Fruit fly (Drosophila melanogaster): ENCODE data around the gene Pgls.

DNA sequence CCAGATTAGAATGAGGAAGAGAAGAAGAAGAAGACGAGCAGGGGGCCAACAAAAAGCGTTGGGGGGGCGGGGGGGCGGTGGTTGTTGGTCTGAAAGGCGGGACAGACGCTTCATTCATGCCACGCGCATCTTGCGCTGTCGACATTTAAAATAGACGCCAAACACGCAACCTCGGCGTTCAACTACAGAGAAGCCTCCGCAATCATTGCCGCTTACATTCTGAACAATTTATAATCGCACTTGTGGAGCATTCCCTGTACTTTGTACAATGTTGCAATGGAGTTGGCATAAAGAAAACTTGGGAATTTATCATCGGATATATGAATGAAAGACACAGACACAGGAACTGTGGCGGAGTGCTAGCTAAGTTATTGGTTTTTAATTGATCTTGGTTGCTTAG is 26.5 kb upstream of the Pgls start:
- TF ChIP-seq Myc (optimal IDR thresholded peaks at IDR 0.05) (no peak), psq (optimal IDR thresholded peaks at IDR 0.05) (no peak), h (optimal IDR thresholded peaks at IDR 0.05) (no peak), Sin3A (optimal IDR thresholded peaks at IDR 0.05) (no peak), ttk (optimal IDR thresholded peaks at IDR 0.05) (no peak), insv (optimal IDR thresholded peaks at IDR 0.05) (no peak)
